Worm (Caenorhabditis elegans): ENCODE data around the gene sfrp-1.

sfrp-1 gene

ce11 chrIV:6378398-6378797 lies 23.8 kb downstream of the sfrp-1 start:
- TF ChIP-seq snpc-4 (tag; optimal IDR thresholded peaks at IDR 0.05) (no peak), sem-2 (GFP tag; optimal IDR thresholded peaks at IDR 0.05) (no peak), ceh-39 (tag; optimal IDR thresholded peaks at IDR 0.05) (no peak), mab-5 (tag; optimal IDR thresholded peaks at IDR 0.05) (no peak), nhr-2 (tag; optimal IDR thresholded peaks at IDR 0.05) (no peak), mep-1 (tag; optimal IDR thresholded peaks at IDR 0.05) (no peak), ham-2 (GFP tag; optimal IDR thresholded peaks at IDR 0.05) (no peak), pha-4 (tag; optimal IDR thresholded peaks at IDR 0.05) (no peak), bed-3 (GFP tag; optimal IDR thresholded peaks at IDR 0.05) (no peak), ceh-83 (GFP tag; optimal IDR thresholded peaks at IDR 0.05) (no peak), lin-13 (tag; optimal IDR thresholded peaks at IDR 0.05) (no peak), M03D4.4 (tag; optimal IDR thresholded peaks at IDR 0.05) (no peak)

ce11 chrIV:6377335-6378069 lies 24.7 kb downstream of the sfrp-1 start:
- no peak for TF ChIP-seq bed-3 (GFP tag; optimal IDR thresholded peaks at IDR 0.05)
- TF ChIP-seq ham-2 (GFP tag; optimal IDR thresholded peaks at IDR 0.05), result no peak
- TF ChIP-seq mls-2 (tag; optimal IDR thresholded peaks at IDR 0.05), result no peak
- no peak for TF ChIP-seq nhr-237 (tag; optimal IDR thresholded peaks at IDR 0.05)
- TF ChIP-seq hlh-1 (tag; optimal IDR thresholded peaks at IDR 0.05), result no peak
- TF ChIP-seq unc-120 (tag; optimal IDR thresholded peaks at IDR 0.05; ENCODE audit: poor library complexity, severe bottlenecking), result no peak
- TF ChIP-seq pha-4 (tag; optimal IDR thresholded peaks at IDR 0.05), result no peak
- no peak for TF ChIP-seq elt-3 (tag; optimal IDR thresholded peaks at IDR 0.05)
- TF ChIP-seq ceh-43 (GFP tag; optimal IDR thresholded peaks at IDR 0.05), result no peak
- no peak for TF ChIP-seq elt-1 (tag; optimal IDR thresholded peaks at IDR 0.05; ENCODE audit: borderline replicate concordance, insufficient read depth)
- TF ChIP-seq nhr-12 (tag; optimal IDR thresholded peaks at IDR 0.05), result no peak
- no peak for TF ChIP-seq unc-39 (tag; optimal IDR thresholded peaks at IDR 0.05)
- no peak for TF ChIP-seq drap-1 (GFP tag; optimal IDR thresholded peaks at IDR 0.05)
- no peak for TF ChIP-seq nhr-2 (tag; optimal IDR thresholded peaks at IDR 0.05)
- TF ChIP-seq snpc-4 (tag; optimal IDR thresholded peaks at IDR 0.05), result no peak
- TF ChIP-seq ztf-11 (tag; optimal IDR thresholded peaks at IDR 0.05), result no peak
- no peak for TF ChIP-seq mep-1 (tag; optimal IDR thresholded peaks at IDR 0.05)
- no peak for TF ChIP-seq lsy-2 (tag; optimal IDR thresholded peaks at IDR 0.05)

- TF ChIP-seq nhr-237 (tag; optimal IDR thresholded peaks at IDR 0.05), result peak; percentile 61
- TF ChIP-seq ces-1 (GFP tag; optimal IDR thresholded peaks at IDR 0.05), result peak; percentile 70
- no peak for TF ChIP-seq flh-1 (GFP tag; optimal IDR thresholded peaks at IDR 0.05)
- TF ChIP-seq pha-4 (tag; optimal IDR thresholded peaks at IDR 0.05), result peak; percentile 35
- TF ChIP-seq hlh-1 (tag; optimal IDR thresholded peaks at IDR 0.05), result peak; percentile 1
- no peak for TF ChIP-seq elt-3 (tag; optimal IDR thresholded peaks at IDR 0.05)
- no peak for TF ChIP-seq sem-2 (GFP tag; optimal IDR thresholded peaks at IDR 0.05)
- TF ChIP-seq mep-1 (tag; optimal IDR thresholded peaks at IDR 0.05), result peak; percentile 76
- TF ChIP-seq ceh-39 (tag; optimal IDR thresholded peaks at IDR 0.05), result peak; percentile 4
- peak; percentile 78 for TF ChIP-seq lsy-2 (tag; optimal IDR thresholded peaks at IDR 0.05)
- TF ChIP-seq unc-120 (tag; optimal IDR thresholded peaks at IDR 0.05; ENCODE audit: poor library complexity, severe bottlenecking), result peak; percentile 85
- no peak for TF ChIP-seq nhr-12 (tag; optimal IDR thresholded peaks at IDR 0.05)
- TF ChIP-seq bed-3 (GFP tag; optimal IDR thresholded peaks at IDR 0.05), result no peak
Measured at ce11 chrIV:6376473-6377115, 25.6 kb downstream of the sfrp-1 start, which contains the start of the genes hrpf-2 and bli-6. Gene hrpf-2 (minus strand): TSS chrIV:6376523. Gene bli-6 (plus strand): TSS chrIV:6377065.

- TF ChIP-seq lin-32 (GFP tag; optimal IDR thresholded peaks at IDR 0.05) (no peak), pha-4 (tag; optimal IDR thresholded peaks at IDR 0.05) (no peak), sptf-1 (tag; optimal IDR thresholded peaks at IDR 0.05) (no peak), ham-2 (GFP tag; optimal IDR thresholded peaks at IDR 0.05) (no peak), nhr-2 (tag; optimal IDR thresholded peaks at IDR 0.05) (no peak), ceh-43 (GFP tag; optimal IDR thresholded peaks at IDR 0.05) (no peak), elt-1 (tag; optimal IDR thresholded peaks at IDR 0.05; ENCODE audit: borderline replicate concordance, insufficient read depth) (no peak), mep-1 (tag; optimal IDR thresholded peaks at IDR 0.05) (no peak), ceh-39 (tag; optimal IDR thresholded peaks at IDR 0.05) (no peak), mls-2 (tag; optimal IDR thresholded peaks at IDR 0.05) (no peak), hlh-1 (tag; optimal IDR thresholded peaks at IDR 0.05) (no peak), cnd-1 (tag; optimal IDR thresholded peaks at IDR 0.05) (no peak), ceh-83 (GFP tag; optimal IDR thresholded peaks at IDR 0.05) (no peak), unc-120 (tag; optimal IDR thresholded peaks at IDR 0.05; ENCODE audit: poor library complexity, severe bottlenecking) (no peak), blmp-1 (tag; optimal IDR thresholded peaks at IDR 0.05) (no peak), drap-1 (GFP tag; optimal IDR thresholded peaks at IDR 0.05) (no peak), lin-13 (tag; optimal IDR thresholded peaks at IDR 0.05) (no peak)
Measured at ce11 chrIV:6373721-6374120, 28.5 kb downstream of the sfrp-1 start.

All from whole organism, mixed stage, embryonic.